Fruit fly (Drosophila melanogaster) S2 (cell line): ENCODE measurements around the gene mRpL46.

Source experiments
- CG8478 ChIP-seq: fragments of >200 bp; optimal IDR thresholded peaks from 2 replicates; lab custom pipeline; 2018
- CTCF ChIP-seq, 2 experiments: fragments of >200 bp; optimal IDR thresholded peaks; 2 replicates each; lab custom pipeline; 2018

DNA sequence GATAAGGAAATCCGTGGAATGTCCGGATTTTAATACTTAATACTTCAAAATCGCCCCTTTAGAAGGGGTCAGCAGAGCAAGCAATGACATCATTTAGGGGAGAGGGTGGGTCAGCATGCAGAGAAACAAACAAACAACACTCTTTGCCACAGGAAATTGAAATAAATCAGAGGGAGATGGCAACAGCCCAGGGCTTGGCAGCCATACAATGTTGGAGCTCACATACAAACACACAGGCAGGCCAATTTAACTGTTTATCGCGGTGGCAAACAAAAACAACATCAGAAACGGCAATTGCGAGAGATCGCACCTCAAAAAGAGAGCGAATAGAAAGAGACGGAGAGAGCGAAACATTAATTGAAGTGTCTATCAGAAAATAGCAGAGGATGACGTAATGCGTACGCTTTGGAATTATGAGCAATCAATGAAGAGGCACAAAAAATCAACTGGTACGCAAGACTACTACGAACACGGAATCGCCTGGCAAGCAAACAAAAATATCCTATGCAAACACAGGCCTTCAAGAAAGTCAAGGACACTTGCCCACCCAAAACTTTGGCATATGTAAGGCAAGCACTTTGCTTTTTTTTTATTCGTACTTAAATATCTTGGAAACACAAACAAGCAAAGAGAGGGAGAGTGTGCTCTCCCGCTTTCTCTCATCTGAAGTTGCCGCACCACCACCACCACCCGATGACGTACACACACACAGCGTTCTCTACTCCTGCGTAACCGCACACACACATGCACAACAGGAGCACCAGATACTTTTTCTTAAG is 17.1 kb downstream of the mRpL46 start:
- TF ChIP-seq CTCF (optimal IDR thresholded peaks at IDR 0.05; lab: Kevin White, UChicago) (no peak), CG8478 (lab: Kevin White, UChicago) (no peak)
